Fruit fly (Drosophila melanogaster): ENCODE data around the gene Nxf3.

DNA sequence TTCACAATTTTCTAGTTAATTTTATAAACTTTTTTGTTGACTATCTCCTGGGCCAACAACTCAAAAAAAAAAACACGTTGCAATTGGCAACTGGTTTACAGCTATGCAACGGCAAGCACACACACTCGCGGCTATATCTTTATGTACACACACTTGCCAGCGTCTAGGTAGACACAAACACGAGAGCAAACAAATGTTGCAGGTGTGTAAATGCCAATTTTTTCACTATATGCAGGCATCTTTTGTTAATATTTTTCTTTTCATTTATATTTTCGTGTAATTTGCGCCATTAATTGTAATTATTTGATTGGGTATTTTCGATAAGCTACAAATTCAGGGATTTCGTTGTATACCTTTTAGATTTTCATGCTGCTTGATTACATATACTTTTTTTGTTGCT is 40.4 kb upstream of the Nxf3 start:
- no peak for TF ChIP-seq CTCF (optimal IDR thresholded peaks at IDR 0.05)
- no peak for TF ChIP-seq CG8478 (optimal IDR thresholded peaks at IDR 0.05)
